Worm (Caenorhabditis elegans): ENCODE data around the gene chtb-2.
A peak's percentile ranks its signal among the peaks of the same experiment; 100 is the strongest.

chtb-2 gene

ce11 chrIII:6444335-6444734, 38.7 kb upstream of the chtb-2 start, which contains the start of gene C05D11.13:
C05D11.13 (minus strand) TSS chrIII:6444586.
- peak; percentile 45 for TF ChIP-seq nhr-25 (tag; optimal IDR thresholded peaks at IDR 0.05)
- TF ChIP-seq ztf-11 (tag; optimal IDR thresholded peaks at IDR 0.05) = no peak
- TF ChIP-seq nhr-237 (tag; optimal IDR thresholded peaks at IDR 0.05) = no peak
- TF ChIP-seq snpc-4 (tag; optimal IDR thresholded peaks at IDR 0.05) = peak; percentile 50
- TF ChIP-seq pha-4 (tag; optimal IDR thresholded peaks at IDR 0.05) = peak; percentile 86
- peak; percentile 77 for TF ChIP-seq ama-1 (optimal IDR thresholded peaks at IDR 0.05)
- no peak for TF ChIP-seq aly-2 (tag; optimal IDR thresholded peaks at IDR 0.05)
- TF ChIP-seq elt-2 (tag; optimal IDR thresholded peaks at IDR 0.05) = peak; percentile 64
- TF ChIP-seq lin-39 (tag; optimal IDR thresholded peaks at IDR 0.05) = peak; percentile 26
- peak; percentile 67 for TF ChIP-seq hmg-11 (tag; optimal IDR thresholded peaks at IDR 0.05)
- peak; percentile 76 for TF ChIP-seq nhr-43 (tag; optimal IDR thresholded peaks at IDR 0.05; ENCODE audit: poor library complexity, severe bottlenecking)
- peak; percentile 14 for TF ChIP-seq tbx-2 (tag; optimal IDR thresholded peaks at IDR 0.05)
- TF ChIP-seq nhr-23 (tag; optimal IDR thresholded peaks at IDR 0.05) = peak; percentile 65
- TF ChIP-seq pqm-1 (tag; optimal IDR thresholded peaks at IDR 0.05) = peak; percentile 33
- TF ChIP-seq nfya-1 (tag; optimal IDR thresholded peaks at IDR 0.05; ENCODE audit: insufficient read depth) = peak; percentile 78
- TF ChIP-seq lin-15B (tag; optimal IDR thresholded peaks at IDR 0.05) = peak; percentile 2
- TF ChIP-seq nhr-76 (tag; optimal IDR thresholded peaks at IDR 0.05) = no peak

- TF ChIP-seq pqm-1 (tag; optimal IDR thresholded peaks at IDR 0.05) (no peak), nhr-76 (tag; optimal IDR thresholded peaks at IDR 0.05) (no peak), ceh-9 (tag; optimal IDR thresholded peaks at IDR 0.05) (no peak), ama-1 (optimal IDR thresholded peaks at IDR 0.05) (no peak)
These were observed 36.2 kb upstream of the chtb-2 start, which contains the start of gene let-721 for ce11 chrIII:6446807-6447206. let-721 (minus strand) TSS chrIII:6446907.

- TF ChIP-seq nhr-23 (tag; optimal IDR thresholded peaks at IDR 0.05) (peak; percentile 57), nhr-11 (tag; optimal IDR thresholded peaks at IDR 0.05) (peak; percentile 40), nhr-77 (tag; optimal IDR thresholded peaks at IDR 0.05) (no peak), fkh-2 (tag; optimal IDR thresholded peaks at IDR 0.05) (no peak), nhr-43 (tag; optimal IDR thresholded peaks at IDR 0.05; ENCODE audit: poor library complexity, severe bottlenecking) (peak; percentile 81), nhr-25 (tag; optimal IDR thresholded peaks at IDR 0.05) (peak; percentile 58), hmg-11 (tag; optimal IDR thresholded peaks at IDR 0.05) (peak; percentile 43), nfya-1 (tag; optimal IDR thresholded peaks at IDR 0.05; ENCODE audit: insufficient read depth) (peak; percentile 58), eor-1 (tag; optimal IDR thresholded peaks at IDR 0.05) (no peak), snpc-4 (tag; optimal IDR thresholded peaks at IDR 0.05) (peak; percentile 32), ceh-28 (tag; optimal IDR thresholded peaks at IDR 0.05) (peak; percentile 8), elt-2 (tag; optimal IDR thresholded peaks at IDR 0.05) (peak; percentile 80), mdl-1 (tag; optimal IDR thresholded peaks at IDR 0.05) (peak; percentile 53), jun-1 (tag; optimal IDR thresholded peaks at IDR 0.05) (peak; percentile 9), ztf-11 (tag; optimal IDR thresholded peaks at IDR 0.05) (no peak), lsy-12 (tag; optimal IDR thresholded peaks at IDR 0.05) (peak; percentile 62), pha-4 (tag; optimal IDR thresholded peaks at IDR 0.05) (peak; percentile 56), pqm-1 (tag; optimal IDR thresholded peaks at IDR 0.05) (peak; percentile 60)
These were observed 35.5 kb upstream of the chtb-2 start for ce11 chrIII:6447521-6447920.

ce11 chrIII:6449854-6450253, 33.2 kb upstream of the chtb-2 start:
- TF ChIP-seq nhr-12 (tag; optimal IDR thresholded peaks at IDR 0.05) (no peak), unc-39 (tag; optimal IDR thresholded peaks at IDR 0.05) (no peak), snpc-4 (tag; optimal IDR thresholded peaks at IDR 0.05) (no peak), daf-12 (tag; optimal IDR thresholded peaks at IDR 0.05) (no peak)

- no peak for TF ChIP-seq ztf-4 (tag; optimal IDR thresholded peaks at IDR 0.05)
- TF ChIP-seq nhr-23 (tag; optimal IDR thresholded peaks at IDR 0.05) = no peak
- TF ChIP-seq fkh-2 (tag; optimal IDR thresholded peaks at IDR 0.05) = no peak
- TF ChIP-seq lsy-12 (tag; optimal IDR thresholded peaks at IDR 0.05) = no peak
- no peak for TF ChIP-seq ceh-16 (tag; optimal IDR thresholded peaks at IDR 0.05)
- TF ChIP-seq fkh-10 (GFP tag; optimal IDR thresholded peaks at IDR 0.05) = no peak
- no peak for TF ChIP-seq nhr-237 (tag; optimal IDR thresholded peaks at IDR 0.05)
- no peak for TF ChIP-seq pha-4 (tag; optimal IDR thresholded peaks at IDR 0.05)
- no peak for TF ChIP-seq elt-1 (tag; optimal IDR thresholded peaks at IDR 0.05)
- TF ChIP-seq lin-39 (tag; optimal IDR thresholded peaks at IDR 0.05) = no peak
- TF ChIP-seq egl-27 (tag; optimal IDR thresholded peaks at IDR 0.05) = no peak
- no peak for TF ChIP-seq nhr-76 (tag; optimal IDR thresholded peaks at IDR 0.05)
These were observed 32.4 kb upstream of the chtb-2 start, which contains the start of gene T26A5.6 for ce11 chrIII:6450596-6450995. T26A5.6 (minus strand) TSS chrIII:6450696.
